Worm (Caenorhabditis elegans): ENCODE measurements around the gene ttll-12.

DNA sequence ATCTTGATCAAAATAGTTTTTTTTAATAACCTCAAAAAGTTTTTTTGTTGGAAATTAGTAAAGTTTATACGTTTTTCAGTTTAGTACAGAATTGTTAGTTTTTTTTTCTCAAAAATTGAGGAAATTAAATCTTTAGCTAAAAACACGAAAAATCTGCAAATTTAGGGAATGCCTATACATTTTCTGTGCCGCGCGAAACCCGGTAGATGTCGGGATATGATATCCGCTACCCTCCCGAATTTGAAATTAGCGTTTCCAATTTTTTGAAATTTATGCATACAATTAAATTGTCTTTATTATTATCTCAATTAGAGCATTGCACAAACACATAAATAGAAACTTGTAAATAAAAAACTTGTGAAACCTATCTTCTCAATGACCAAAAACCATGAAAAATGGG is 5.8 kb upstream of the ttll-12 start:
- TF ChIP-seq nhr-237 (tag; optimal IDR thresholded peaks at IDR 0.05) (no peak), ztf-11 (tag; optimal IDR thresholded peaks at IDR 0.05) (no peak), zag-1 (tag; optimal IDR thresholded peaks at IDR 0.05) (no peak), unc-39 (tag; optimal IDR thresholded peaks at IDR 0.05) (no peak), nhr-11 (tag; optimal IDR thresholded peaks at IDR 0.05) (no peak), skn-1 (tag; optimal IDR thresholded peaks at IDR 0.05) (no peak), jun-1 (tag; optimal IDR thresholded peaks at IDR 0.05) (no peak), sea-2 (GFP tag; optimal IDR thresholded peaks at IDR 0.05) (no peak), tbx-2 (tag; optimal IDR thresholded peaks at IDR 0.05) (no peak), ama-1 (optimal IDR thresholded peaks at IDR 0.05) (no peak), ceh-82 (tag; optimal IDR thresholded peaks at IDR 0.05) (no peak), elt-2 (tag; optimal IDR thresholded peaks at IDR 0.05) (no peak)

Data from whole organism, L3 larva.